Worm (Caenorhabditis elegans) whole organism, L4 larva: ENCODE results near the gene ins-7.

Experiments used
- F49E8.2 ChIP-seq: sonication (generic microtip); optimal IDR thresholded peaks from 2 replicates; lab custom pipeline; 2016; ENCODE audit warnings: missing compliant biosample characterization, mild to moderate bottlenecking, missing genetic modification characterization, borderline replicate concordance
- R02D3.7 ChIP-seq: fragments of 150-350 bp; sonication (generic microtip); optimal IDR thresholded peaks from 3 replicates; lab custom pipeline; 2014; ENCODE audit warnings: missing biosample characterization, missing genetic modification characterization
- T20F7.1 ChIP-seq: fragments of 200-800 bp; sonication (Bioruptor generic); optimal IDR thresholded peaks from 2 replicates; lab custom pipeline; 2018; ENCODE audit warnings: mild to moderate bottlenecking, missing genetic modification characterization, missing compliant biosample characterization
- Y105C5A.15 ChIP-seq: fragments of 200-800 bp; sonication (Bioruptor generic); IDR thresholded peaks from 2 replicates; pipeline ENCODE4 v1.3.6; 2022; ENCODE audit warnings: missing genetic modification characterization, missing compliant biosample characterization
- Y48G9A.11 ChIP-seq: fragments of 200-800 bp; sonication (Bioruptor generic); IDR thresholded peaks from 2 replicates; pipeline ENCODE4 v1.3.6; 2022; ENCODE audit warnings: missing genetic modification reagents, missing genetic modification characterization, missing compliant biosample characterization
- ZK337.2 ChIP-seq: fragments of 200-800 bp; sonication (Bioruptor generic); IDR thresholded peaks from 2 replicates; pipeline ENCODE4 v1.3.6; 2022; ENCODE audit warnings: missing genetic modification reagents, missing genetic modification characterization, missing compliant biosample characterization
- ZK546.5 ChIP-seq, 2 experiments: sonication (generic microtip); optimal IDR thresholded peaks; 2 replicates each; lab custom pipeline; 2017; ENCODE audit warnings: missing biosample characterization in 2 of 2, missing genetic modification characterization in 2 of 2
- aha-1 ChIP-seq: fragments of 150-350 bp; peaks from one replicate; lab custom pipeline; 2014; ENCODE audit warnings: missing biosample characterization, missing genetic modification characterization
- ama-1 ChIP-seq: fragments of 150-350 bp; optimal IDR thresholded peaks from 2 replicates; lab custom pipeline; 2014; ENCODE audit warnings: inconsistent platforms, mixed read lengths
- arid-1 ChIP-seq: fragments of 200-800 bp; sonication (Bioruptor generic); conservative IDR thresholded peaks from 2 replicates; pipeline ENCODE4 v1.3.6; 2022; ENCODE audit warnings: missing genetic modification reagents, missing genetic modification characterization, missing compliant biosample characterization
- attf-4 ChIP-seq: sonication (generic microtip); optimal IDR thresholded peaks from 3 replicates; lab custom pipeline; 2017; ENCODE audit warnings: missing biosample characterization, missing genetic modification characterization
- ces-1 ChIP-seq: fragments of 150-350 bp; sonication (generic microtip); optimal IDR thresholded peaks from 4 replicates; lab custom pipeline; 2014; ENCODE audit warnings: missing biosample characterization, missing genetic modification reagents, missing genetic modification characterization
- cey-2 ChIP-seq: sonication (generic microtip); optimal IDR thresholded peaks from 3 replicates; lab custom pipeline; 2017; ENCODE audit warnings: missing genetic modification characterization, mild to moderate bottlenecking, missing compliant biosample characterization, antibody characterized with exemption, borderline replicate concordance; ENCODE audit not compliant: insufficient read depth
- daf-16 ChIP-seq, 3 experiments: sonication (generic microtip); optimal IDR thresholded peaks; 2 replicates each; lab custom pipeline; 2016 to 2017; ENCODE audit warnings: missing genetic modification characterization in 3 of 3, missing genetic modification reagents in 3 of 3, mild to moderate bottlenecking in 2 of 3, missing compliant biosample characterization in 2 of 3, missing biosample characterization in 1 of 3, moderate library complexity in 1 of 3
- daf-19 ChIP-seq: fragments of 200-800 bp; sonication (Bioruptor generic); conservative IDR thresholded peaks from 2 replicates; pipeline ENCODE4 v1.3.6; 2022; ENCODE audit warnings: missing genetic modification characterization, missing compliant biosample characterization
- dmd-6 ChIP-seq: fragments of 200-800 bp; sonication (Bioruptor generic); IDR thresholded peaks from 2 replicates; pipeline ENCODE4 v1.3.6; 2022; ENCODE audit warnings: missing genetic modification reagents, missing genetic modification characterization, missing compliant biosample characterization
- dmd-9 ChIP-seq: fragments of 200-800 bp; sonication (Bioruptor generic); IDR thresholded peaks from 2 replicates; pipeline ENCODE4 v1.3.6; 2022; ENCODE audit warnings: missing genetic modification reagents, missing genetic modification characterization, missing compliant biosample characterization
- dpl-1 ChIP-seq: fragments of 150-350 bp; optimal IDR thresholded peaks from 2 replicates; lab custom pipeline; 2014; ENCODE audit warnings: missing biosample characterization, missing genetic modification reagents, missing genetic modification characterization
- egl-43 ChIP-seq: fragments of 200-800 bp; sonication (Bioruptor generic); IDR thresholded peaks from 2 replicates; pipeline ENCODE4 v1.3.6; 2022; ENCODE audit warnings: missing genetic modification reagents, missing genetic modification characterization, missing compliant biosample characterization
- fkh-10 ChIP-seq: fragments of 150-350 bp; optimal IDR thresholded peaks from 2 replicates; lab custom pipeline; 2014; ENCODE audit warnings: missing biosample characterization, missing genetic modification reagents, missing genetic modification characterization
- fos-1 ChIP-seq: fragments of 150-350 bp; optimal IDR thresholded peaks from 2 replicates; lab custom pipeline; 2014; ENCODE audit warnings: missing biosample characterization, missing genetic modification characterization
- hlh-11 ChIP-seq: fragments of 200-800 bp; sonication (Bioruptor generic); optimal IDR thresholded peaks from 2 replicates; lab custom pipeline; 2018; ENCODE audit warnings: mild to moderate bottlenecking, missing genetic modification characterization, missing compliant biosample characterization
- lin-13 ChIP-seq: fragments of 150-350 bp; optimal IDR thresholded peaks from 2 replicates; lab custom pipeline; 2014; ENCODE audit warnings: missing biosample characterization, missing genetic modification reagents, missing genetic modification characterization
- lin-38 ChIP-seq: fragments of 200-800 bp; sonication (Bioruptor generic); IDR thresholded peaks from 2 replicates; pipeline ENCODE4 v1.3.6; 2022; ENCODE audit warnings: missing genetic modification reagents, missing genetic modification characterization, missing compliant biosample characterization
- lin-39 ChIP-seq: fragments of 150-350 bp; optimal IDR thresholded peaks from 2 replicates; lab custom pipeline; 2014; ENCODE audit warnings: missing biosample characterization, missing genetic modification reagents, missing genetic modification characterization
- lir-3 ChIP-seq: sonication (generic microtip); optimal IDR thresholded peaks from 2 replicates; lab custom pipeline; 2016; ENCODE audit warnings: mild to moderate bottlenecking, missing genetic modification characterization, missing compliant biosample characterization
- madf-5 ChIP-seq, 2 experiments: fragments of 200-800 bp; sonication (Bioruptor generic); IDR thresholded peaks; 2 replicates each; pipeline ENCODE4 v1.3.6; 2022; ENCODE audit warnings: missing compliant biosample characterization in 2 of 2, missing genetic modification characterization in 2 of 2
- madf-9 ChIP-seq: fragments of 200-800 bp; sonication (Bioruptor generic); conservative IDR thresholded peaks from 2 replicates; pipeline ENCODE4 v1.3.6; 2022; ENCODE audit warnings: missing genetic modification reagents, missing genetic modification characterization, missing compliant biosample characterization
- mdt-29 ChIP-seq: fragments of 200-800 bp; sonication (Bioruptor generic); IDR thresholded peaks from 2 replicates; pipeline ENCODE4 v1.3.6; 2022; ENCODE audit warnings: missing genetic modification reagents, missing genetic modification characterization, missing compliant biosample characterization
- mep-1 ChIP-seq: fragments of 150-350 bp; sonication (generic microtip); optimal IDR thresholded peaks from 3 replicates; lab custom pipeline; 2014; ENCODE audit warnings: missing biosample characterization, missing genetic modification characterization
- mes-2 ChIP-seq: sonication (generic microtip); optimal IDR thresholded peaks from 2 replicates; lab custom pipeline; 2016; ENCODE audit warnings: missing genotype, mild to moderate bottlenecking, missing genetic modification characterization, missing compliant biosample characterization; ENCODE audit not compliant: poor library complexity, severe bottlenecking
- mxl-3 ChIP-seq: fragments of 200-800 bp; sonication (Bioruptor generic); optimal IDR thresholded peaks from 2 replicates; lab custom pipeline; 2018; ENCODE audit warnings: mild to moderate bottlenecking, missing genetic modification characterization, missing compliant biosample characterization
- nhr-10 ChIP-seq: fragments of 150-350 bp; optimal IDR thresholded peaks from 2 replicates; lab custom pipeline; 2014; ENCODE audit warnings: missing biosample characterization, missing genetic modification characterization
- nhr-102 ChIP-seq: sonication (generic microtip); optimal IDR thresholded peaks from 2 replicates; lab custom pipeline; 2016; ENCODE audit warnings: mild to moderate bottlenecking, missing genetic modification characterization, moderate library complexity, missing compliant biosample characterization
- nhr-11 ChIP-seq: fragments of 150-350 bp; optimal IDR thresholded peaks from 2 replicates; lab custom pipeline; 2014; ENCODE audit warnings: missing biosample characterization, missing genetic modification characterization
- nhr-41 ChIP-seq: fragments of 200-800 bp; sonication (Bioruptor generic); IDR thresholded peaks from 2 replicates; pipeline ENCODE4 v1.3.6; 2022; ENCODE audit warnings: missing genetic modification reagents, missing genetic modification characterization, missing compliant biosample characterization
- nhr-6 ChIP-seq: fragments of 150-350 bp; optimal IDR thresholded peaks from 2 replicates; lab custom pipeline; 2014; ENCODE audit warnings: missing biosample characterization, missing genetic modification characterization
- nhr-76 ChIP-seq: fragments of 150-350 bp; optimal IDR thresholded peaks from 2 replicates; lab custom pipeline; 2014; ENCODE audit warnings: missing biosample characterization, missing genetic modification characterization
- nhr-77 ChIP-seq: fragments of 150-350 bp; optimal IDR thresholded peaks from 2 replicates; lab custom pipeline; 2014; ENCODE audit warnings: missing biosample characterization, missing genetic modification characterization
- php-3 ChIP-seq: fragments of 200-800 bp; sonication (Bioruptor generic); IDR thresholded peaks from 2 replicates; pipeline ENCODE4 v1.3.6; 2022; ENCODE audit warnings: missing genetic modification reagents, missing genetic modification characterization, missing compliant biosample characterization
- pqm-1 ChIP-seq: sonication (generic microtip); optimal IDR thresholded peaks from 2 replicates; lab custom pipeline; 2017; ENCODE audit warnings: missing biosample characterization, missing genetic modification characterization
- sdz-12 ChIP-seq: fragments of 200-800 bp; sonication (Bioruptor generic); optimal IDR thresholded peaks from 2 replicates; lab custom pipeline; 2018; ENCODE audit warnings: mild to moderate bottlenecking, missing genetic modification characterization, missing compliant biosample characterization
- tra-1 ChIP-seq: fragments of 200-800 bp; sonication (Bioruptor generic); IDR thresholded peaks from 2 replicates; pipeline ENCODE4 v1.3.6; 2022; ENCODE audit warnings: missing genetic modification reagents, missing genetic modification characterization, missing compliant biosample characterization
- unc-62 ChIP-seq, 3 experiments: fragments of 150-350 bp in 1 of 3; sonication (generic microtip); optimal IDR thresholded peaks in 2 of 3; peaks in 1 of 3; 1 replicate in 1 of 3; 2 replicates in 2 of 3; lab custom pipeline; 2014 to 2017; ENCODE audit warnings: missing biosample characterization in 3 of 3, missing genetic modification characterization in 3 of 3, missing genetic modification reagents in 3 of 3, missing genotype in 1 of 3
- vab-7 ChIP-seq: fragments of 200-800 bp; sonication (Bioruptor generic); IDR thresholded peaks from 2 replicates; pipeline ENCODE4 v1.3.6; 2022; ENCODE audit warnings: missing genetic modification reagents, missing genetic modification characterization, missing compliant biosample characterization
- zag-1 ChIP-seq: fragments of 150-350 bp; optimal IDR thresholded peaks from 2 replicates; lab custom pipeline; 2014; ENCODE audit warnings: missing biosample characterization, missing genetic modification characterization
- ztf-11 ChIP-seq: fragments of 150-350 bp; optimal IDR thresholded peaks from 2 replicates; lab custom pipeline; 2014; ENCODE audit warnings: missing biosample characterization, missing genetic modification characterization
- ztf-7 ChIP-seq: fragments of 150-350 bp; optimal IDR thresholded peaks from 2 replicates; lab custom pipeline; 2014; ENCODE audit warnings: missing biosample characterization, missing genetic modification characterization

ins-7 gene

DNA sequence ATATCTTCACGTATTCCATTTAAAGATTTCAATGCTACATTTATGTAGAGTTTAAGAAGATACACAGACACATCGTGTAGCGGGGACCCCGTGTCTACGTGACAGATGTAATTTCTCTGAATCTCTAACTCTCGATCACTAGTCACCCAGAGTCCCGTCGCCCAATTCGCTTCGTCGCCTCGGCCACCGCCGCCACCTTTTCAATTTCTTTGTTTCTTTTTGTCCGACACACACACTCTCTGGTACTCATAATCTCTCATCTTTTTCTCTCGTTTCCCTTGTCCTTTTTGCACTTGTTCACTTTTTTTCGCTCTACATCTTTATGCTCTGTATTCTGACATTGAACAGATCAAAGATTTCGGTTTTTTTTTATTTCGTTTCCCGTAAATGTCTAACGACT is 35.8 kb upstream of the ins-7 start (continued):
- TF ChIP-seq pqm-1 (peak; percentile 27), arid-1 (GFP tag; lab: Robert Waterston, UW) (0 out of 2 replicates have a peak, but pooled peaks have one; percentile 12), sdz-12 (no peak)

DNA sequence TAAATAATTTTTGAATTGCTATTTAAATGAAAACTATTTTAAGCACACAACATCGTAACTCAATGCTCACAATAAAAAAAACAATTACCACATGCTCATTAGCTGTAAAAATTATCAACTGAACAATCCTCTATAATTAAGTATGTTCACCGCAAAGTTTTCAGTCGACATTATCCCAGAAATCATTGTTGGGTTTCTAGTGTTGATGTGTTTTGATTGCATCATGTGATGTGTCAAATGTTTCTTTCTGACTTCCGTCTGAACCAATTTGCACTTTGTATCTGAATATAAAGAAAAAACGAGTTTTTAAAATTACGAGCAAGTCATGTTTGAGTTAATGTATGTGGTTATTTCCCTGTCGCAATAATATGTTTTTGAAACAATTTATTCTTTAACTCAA is 35.2 kb upstream of the ins-7 start:
- TF ChIP-seq nhr-6 (tag; lab: Kevin White, UChicago) (no peak), zag-1 (no peak), ztf-7 (tag; lab: Kevin White, UChicago) (peak; percentile 95), mes-2 (tag; lab: Kevin White, UChicago) (no peak), unc-62 (GFP tag; optimal IDR thresholded peaks at IDR 0.05 in 1 of 2; lab: Kevin White, UChicago) (peak in 1 of 2 experiments; percentile 16), unc-62 (tag; optimal IDR thresholded peaks at IDR 0.05; lab: Kevin White, UChicago) (no peak), fkh-10 (GFP tag; lab: Kevin White, UChicago) (no peak), ztf-11 (no peak), aha-1 (tag; lab: Kevin White, UChicago) (peak; percentile 86)

- no peak for TF ChIP-seq R02D3.7 (tag; lab: Kevin White, UChicago)
- no peak for TF ChIP-seq madf-9
- TF ChIP-seq nhr-102 (tag; lab: Kevin White, UChicago): no peak
- peak; percentile 40 for TF ChIP-seq nhr-10 (tag; lab: Kevin White, UChicago)
- no peak for TF ChIP-seq lir-3 (tag; lab: Kevin White, UChicago)
- no peak for TF ChIP-seq ZK337.2 (GFP tag; lab: Robert Waterston, UW)
- TF ChIP-seq lin-13 (GFP tag; lab: Kevin White, UChicago): no peak
- no peak for TF ChIP-seq tra-1 (GFP tag; lab: Robert Waterston, UW)
- no peak for TF ChIP-seq Y105C5A.15 (GFP tag; lab: Robert Waterston, UW)
- TF ChIP-seq lin-38 (GFP tag; lab: Robert Waterston, UW): no peak
- no peak for TF ChIP-seq fos-1 (tag; lab: Kevin White, UChicago)
- no peak for TF ChIP-seq Y48G9A.11
- no peak for TF ChIP-seq egl-43
- no peak for TF ChIP-seq hlh-11 (tag; lab: Kevin White, UChicago)
- TF ChIP-seq mxl-3: no peak
- TF ChIP-seq nhr-11 (tag; lab: Kevin White, UChicago): no peak
- TF ChIP-seq dmd-9 (GFP tag; lab: Robert Waterston, UW): no peak
- TF ChIP-seq attf-4 (tag; lab: Kevin White, UChicago): no peak
- no peak for TF ChIP-seq ces-1 (GFP tag; lab: Kevin White, UChicago)
- no peak for TF ChIP-seq madf-5 (GFP tag; IDR thresholded peaks at IDR 0.05; lab: Robert Waterston, UW)
- TF ChIP-seq php-3 (GFP tag; lab: Robert Waterston, UW): no peak
- no peak for TF ChIP-seq daf-19 (GFP tag; lab: Robert Waterston, UW)
- TF ChIP-seq ZK546.5 (tag; optimal IDR thresholded peaks at IDR 0.05; lab: Kevin White, UChicago): no peak
- no peak for TF ChIP-seq mdt-29 (GFP tag; lab: Robert Waterston, UW)
- TF ChIP-seq nhr-77 (tag; lab: Kevin White, UChicago): peak; percentile 74
- TF ChIP-seq lin-39 (tag; lab: Kevin White, UChicago): no peak
- TF ChIP-seq unc-62 (GFP tag; optimal IDR thresholded peaks at IDR 0.05 in 1 of 2; lab: Kevin White, UChicago): no peak
- no peak for TF ChIP-seq unc-62 (tag; optimal IDR thresholded peaks at IDR 0.05; lab: Kevin White, UChicago)
- TF ChIP-seq vab-7 (GFP tag; lab: Robert Waterston, UW): no peak
- TF ChIP-seq dmd-6 (GFP tag; lab: Robert Waterston, UW): peak; percentile 80
- no peak for TF ChIP-seq ama-1
- peak; percentile 37 for TF ChIP-seq T20F7.1 (GFP tag; lab: Kevin White, UChicago)
- TF ChIP-seq dpl-1: no peak
- TF ChIP-seq mes-2 (tag; lab: Kevin White, UChicago): no peak
- no peak for TF ChIP-seq F49E8.2 (tag; lab: Kevin White, UChicago)
- no peak for TF ChIP-seq nhr-76 (tag; lab: Kevin White, UChicago)
- TF ChIP-seq mep-1 (tag; lab: Kevin White, UChicago): no peak
- TF ChIP-seq cey-2 (tag; lab: Kevin White, UChicago): no peak
- TF ChIP-seq daf-16 (GFP tag; optimal IDR thresholded peaks at IDR 0.05; lab: Kevin White, UChicago): no peak
- peak; percentile 52 for TF ChIP-seq daf-16 (tag; optimal IDR thresholded peaks at IDR 0.05; lab: Kevin White, UChicago)
- no peak for TF ChIP-seq ztf-11
- TF ChIP-seq nhr-41 (GFP tag; lab: Robert Waterston, UW): no peak
These were observed 33.8 kb upstream of the ins-7 start for ce11 chrIV:9716490-9716889.
